Worm (Caenorhabditis elegans): Measurements from ENCODE around the gene ZK470.6.
A peak's percentile ranks its signal among the peaks of the same experiment; 100 is the strongest.

DNA sequence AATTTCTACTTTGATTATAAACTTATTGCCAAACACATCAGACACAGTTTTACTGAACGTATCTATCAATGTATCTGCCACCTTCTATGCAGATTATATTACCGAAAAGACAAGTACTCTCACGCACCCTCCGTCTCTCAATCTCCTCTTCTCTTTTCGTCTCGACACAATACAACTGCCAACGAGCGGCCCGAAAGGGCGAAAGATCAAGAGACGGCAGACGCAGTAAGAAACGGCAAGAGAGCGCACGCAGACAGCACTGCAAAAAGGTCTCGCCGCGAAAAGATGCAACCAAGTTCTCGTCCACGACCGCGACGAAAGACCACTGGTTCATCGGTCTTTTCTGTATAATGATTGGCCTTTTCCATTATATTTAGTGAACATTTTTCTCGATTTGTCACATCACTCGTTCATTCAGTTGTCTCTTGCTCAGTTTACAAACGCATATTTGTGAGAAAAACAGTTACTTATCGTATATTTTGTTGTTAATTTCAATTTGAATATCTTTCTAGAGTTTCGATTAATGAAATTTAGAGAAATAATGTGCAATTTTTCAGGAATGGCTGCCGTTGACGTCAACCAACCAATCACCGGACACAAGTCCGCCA is 13.3 kb upstream of the ZK470.6 start, which contains the start of gene vha-12:
- peak; percentile 67 for TF ChIP-seq cog-1 (tag; optimal IDR thresholded peaks at IDR 0.05)
- no peak for TF ChIP-seq ztf-29 (GFP tag; IDR thresholded peaks at IDR 0.05)
- no peak for TF ChIP-seq tab-1 (GFP tag; IDR thresholded peaks at IDR 0.05)
- no peak for TF ChIP-seq flt-1 (GFP tag; IDR thresholded peaks at IDR 0.05)
- TF ChIP-seq med-1 (GFP tag; optimal IDR thresholded peaks at IDR 0.05; ENCODE audit: insufficient read depth) = no peak
- TF ChIP-seq ref-1 (GFP tag; conservative IDR thresholded peaks at IDR 0.05) = no peak
- no peak for TF ChIP-seq ztf-23 (GFP tag; IDR thresholded peaks at IDR 0.05)

Data from whole organism, midembryonic.